Fruit fly (Drosophila melanogaster) whole organism, embryonic: ENCODE results near the gene CG43135.

Experiments used
- CG3281 ChIP-seq: fragments of 200-800 bp; sonication (Bioruptor generic); optimal IDR thresholded peaks from 3 replicates; lab custom pipeline; 2017; ENCODE audit warnings: missing biosample characterization, mild to moderate bottlenecking, missing genetic modification characterization
- CG43689 ChIP-seq: fragments of 200-800 bp; sonication (Bioruptor generic); IDR thresholded peaks from 2 replicates; pipeline ENCODE4 v1.3.6; 2022; ENCODE audit warnings: missing biosample characterization, missing genetic modification characterization
- CG9215 ChIP-seq: fragments of 200-800 bp; sonication (Bioruptor generic); IDR thresholded peaks from 2 replicates; pipeline ENCODE4 v1.3.6; 2022; ENCODE audit warnings: missing biosample characterization, missing genetic modification characterization
- pzg ChIP-seq: fragments of 200-800 bp; sonication (Bioruptor generic); optimal IDR thresholded peaks from 3 replicates; lab custom pipeline; 2018; ENCODE audit warnings: missing biosample characterization, mild to moderate bottlenecking, missing genetic modification characterization, moderate library complexity
- row ChIP-seq: fragments of 200-800 bp; sonication (Bioruptor generic); IDR thresholded peaks from 3 replicates; pipeline ENCODE4 v1.3.6; 2022; ENCODE audit warnings: missing biosample characterization, missing genetic modification characterization
- tll ChIP-seq, 2 experiments: fragments of 200-800 bp in 1 of 2; fragments of >200 bp in 1 of 2; sonication (Bioruptor generic) in 1 of 2; optimal IDR thresholded peaks; 2 replicates each; lab custom pipeline; 2017 to 2019; ENCODE audit warnings: missing biosample characterization in 2 of 2, missing genetic modification characterization in 2 of 2, mild to moderate bottlenecking in 1 of 2, moderate library complexity in 1 of 2
- wdn ChIP-seq: fragments of 200-800 bp; sonication (Bioruptor generic); IDR thresholded peaks from 2 replicates; pipeline ENCODE4 v1.3.6; 2022; ENCODE audit warnings: missing biosample characterization, missing genetic modification characterization

dm6 chrX:4252690-4253089 is 4.5 kb downstream of the CG43135 start, which contains the start of gene CG15576:
- TF ChIP-seq wdn (no peak), CG3281 (no peak), tll (GFP tag; optimal IDR thresholded peaks at IDR 0.05; lab: Kevin White, UChicago) (no peak), CG43689 (GFP tag; lab: Robert Waterston, UW) (no peak), row (GFP tag; lab: Robert Waterston, UW) (no peak), CG9215 (no peak), pzg (GFP tag; lab: Kevin White, UChicago) (no peak)
